Fruit fly (Drosophila melanogaster) whole organism, embryonic: Measurements from ENCODE around the gene CG9626.

ENCODE experiments used
- Atf3 ChIP-seq: fragments of 200-800 bp; sonication (Bioruptor generic); optimal IDR thresholded peaks from 3 replicates; lab custom pipeline; 2016; ENCODE audit warnings: missing biosample characterization, missing genetic modification characterization
- CG10654 ChIP-seq: fragments of 200-800 bp; sonication (Bioruptor generic); optimal IDR thresholded peaks from 2 replicates; lab custom pipeline; 2016; ENCODE audit warnings: missing biosample characterization, missing genetic modification characterization
- CG10959 ChIP-seq: fragments of 200-800 bp; sonication (Bioruptor generic); IDR thresholded peaks from 2 replicates; pipeline ENCODE4 v1.3.6; 2022; ENCODE audit warnings: missing biosample characterization, missing genetic modification characterization
- CG11504 ChIP-seq: fragments of 200-800 bp; sonication (Bioruptor generic); optimal IDR thresholded peaks from 3 replicates; lab custom pipeline; 2019; ENCODE audit warnings: missing biosample characterization, mild to moderate bottlenecking, missing genetic modification characterization, moderate library complexity
- CG13287 ChIP-seq: fragments of 200-800 bp; sonication (Bioruptor generic); IDR thresholded peaks from 2 replicates; pipeline ENCODE4 v1.3.6; 2022; ENCODE audit warnings: missing biosample characterization, missing genetic modification characterization; ENCODE audit not compliant: partially characterized antibody
- CG16863 ChIP-seq: fragments of 200-800 bp; sonication (Bioruptor generic); optimal IDR thresholded peaks from 3 replicates; lab custom pipeline; 2016; ENCODE audit warnings: missing biosample characterization, missing genetic modification characterization
- CG17186 ChIP-seq: fragments of 200-800 bp; sonication (Bioruptor generic); optimal IDR thresholded peaks from 3 replicates; lab custom pipeline; 2017; ENCODE audit warnings: missing biosample characterization, missing genetic modification reagents, missing genetic modification characterization
- CG17328 ChIP-seq: fragments of 200-800 bp; sonication (Bioruptor generic); IDR thresholded peaks from 2 replicates; pipeline ENCODE4 v1.3.6; 2022; ENCODE audit warnings: missing biosample characterization, missing genetic modification characterization
- CG17359 ChIP-seq: fragments of 200-800 bp; sonication (Bioruptor generic); optimal IDR thresholded peaks from 3 replicates; lab custom pipeline; 2018; ENCODE audit warnings: missing biosample characterization, mild to moderate bottlenecking, missing genetic modification characterization, moderate library complexity
- CG2120 ChIP-seq: fragments of 200-800 bp; sonication (Bioruptor generic); optimal IDR thresholded peaks from 3 replicates; lab custom pipeline; 2016; ENCODE audit warnings: missing biosample characterization, missing genetic modification characterization
- CG34224 ChIP-seq: fragments of 200-800 bp; sonication (Bioruptor generic); IDR thresholded peaks from 3 replicates; pipeline ENCODE4 v1.3.6; 2022; ENCODE audit warnings: missing biosample characterization, missing genetic modification characterization; ENCODE audit not compliant: partially characterized antibody
- CG34376 ChIP-seq: fragments of 200-800 bp; sonication (Bioruptor generic); optimal IDR thresholded peaks from 2 replicates; lab custom pipeline; 2018; ENCODE audit warnings: missing biosample characterization, mild to moderate bottlenecking, missing genetic modification characterization
- CG4282 ChIP-seq: fragments of 200-800 bp; sonication (Bioruptor generic); optimal IDR thresholded peaks from 2 replicates; lab custom pipeline; 2016; ENCODE audit warnings: missing biosample characterization, missing genetic modification characterization
- CG4360 ChIP-seq: fragments of 200-800 bp; sonication (Bioruptor generic); IDR thresholded peaks from 2 replicates; pipeline ENCODE4 v1.3.6; 2022; ENCODE audit warnings: missing biosample characterization, missing genetic modification characterization
- CG4707 ChIP-seq: fragments of 200-800 bp; sonication (Bioruptor generic); optimal IDR thresholded peaks from 2 replicates; lab custom pipeline; 2018; ENCODE audit warnings: missing biosample characterization, mild to moderate bottlenecking, missing genetic modification characterization, moderate library complexity
- CG6272 ChIP-seq: fragments of 200-800 bp; sonication (Bioruptor generic); IDR thresholded peaks from 2 replicates; pipeline ENCODE4 v1.3.6; 2022; ENCODE audit warnings: missing biosample characterization, missing genetic modification characterization
- CG6654 ChIP-seq: fragments of 200-800 bp; sonication (Bioruptor generic); optimal IDR thresholded peaks from 2 replicates; lab custom pipeline; 2017; ENCODE audit warnings: missing biosample characterization, mild to moderate bottlenecking, missing genetic modification characterization
- CG6683 ChIP-seq: fragments of 200-800 bp; sonication (Bioruptor generic); optimal IDR thresholded peaks from 2 replicates; lab custom pipeline; 2017; ENCODE audit warnings: missing biosample characterization, mild to moderate bottlenecking, missing genetic modification characterization, missing genetic modification reagents
- CG7745 ChIP-seq: fragments of 200-800 bp; sonication (Bioruptor generic); optimal IDR thresholded peaks from 2 replicates; lab custom pipeline; 2018; ENCODE audit warnings: missing biosample characterization, mild to moderate bottlenecking, missing genetic modification characterization, moderate library complexity
- CG9609 ChIP-seq: fragments of 200-800 bp; sonication (Bioruptor generic); optimal IDR thresholded peaks from 3 replicates; lab custom pipeline; 2016; ENCODE audit warnings: missing biosample characterization, missing genetic modification characterization
- CoRest ChIP-seq: fragments of 200-800 bp; sonication (Bioruptor generic); optimal IDR thresholded peaks from 3 replicates; lab custom pipeline; 2018; ENCODE audit warnings: missing biosample characterization, mild to moderate bottlenecking, missing genetic modification characterization, moderate library complexity
- Dad ChIP-seq: fragments of 200-800 bp; sonication (Bioruptor generic); optimal IDR thresholded peaks from 3 replicates; lab custom pipeline; 2016; ENCODE audit warnings: missing biosample characterization, missing genetic modification characterization
- Elba2 ChIP-seq: fragments of 200-800 bp; sonication (Bioruptor generic); optimal IDR thresholded peaks from 3 replicates; lab custom pipeline; 2016; ENCODE audit warnings: missing biosample characterization, missing genetic modification characterization
- Fer3 ChIP-seq: fragments of 200-800 bp; sonication (Bioruptor generic); optimal IDR thresholded peaks from 2 replicates; lab custom pipeline; 2018; ENCODE audit warnings: missing biosample characterization, mild to moderate bottlenecking, missing genetic modification characterization, moderate library complexity
- HLH54F ChIP-seq: fragments of 200-800 bp; sonication (Bioruptor generic); optimal IDR thresholded peaks from 3 replicates; lab custom pipeline; 2016; ENCODE audit warnings: missing biosample characterization, missing genetic modification characterization
- Hey ChIP-seq: fragments of 200-800 bp; sonication (Bioruptor generic); optimal IDR thresholded peaks from 3 replicates; lab custom pipeline; 2018; ENCODE audit warnings: missing biosample characterization, mild to moderate bottlenecking, missing genetic modification characterization
- Hsf ChIP-seq: fragments of 200-800 bp; sonication (Bioruptor generic); optimal IDR thresholded peaks from 3 replicates; lab custom pipeline; 2016; ENCODE audit warnings: missing biosample characterization, missing genetic modification characterization
- Kr ChIP-seq: fragments of 200-800 bp; sonication (Bioruptor generic); optimal IDR thresholded peaks from 2 replicates; lab custom pipeline; 2017; ENCODE audit warnings: missing biosample characterization, mild to moderate bottlenecking, missing genetic modification characterization
- Nf-YA ChIP-seq: fragments of 200-800 bp; sonication (Bioruptor generic); IDR thresholded peaks from 2 replicates; pipeline ENCODE4 v1.3.6; 2022; ENCODE audit warnings: missing biosample characterization, missing genetic modification characterization
- Pdp1 ChIP-seq, 2 experiments: fragments of 200-800 bp; sonication (Bioruptor generic); optimal IDR thresholded peaks; 3 replicates each; lab custom pipeline; 2016; ENCODE audit warnings: missing biosample characterization in 2 of 2, missing genetic modification characterization in 2 of 2, mild to moderate bottlenecking in 1 of 2, moderate library complexity in 1 of 2
- Ravus ChIP-seq: fragments of 200-800 bp; sonication (Bioruptor generic); IDR thresholded peaks from 2 replicates; pipeline ENCODE4 v1.3.6; 2022; ENCODE audit warnings: missing biosample characterization, missing genetic modification characterization
- Spps ChIP-seq: fragments of 200-800 bp; sonication (Bioruptor generic); optimal IDR thresholded peaks from 2 replicates; lab custom pipeline; 2018; ENCODE audit warnings: missing biosample characterization, mild to moderate bottlenecking, missing genetic modification characterization
- Taf1 ChIP-seq: fragments of 200-800 bp; sonication (Bioruptor generic); IDR thresholded peaks from 2 replicates; pipeline ENCODE4 v1.3.6; 2022; ENCODE audit warnings: missing biosample characterization, missing genetic modification characterization
- YL-1 ChIP-seq: fragments of 200-800 bp; sonication (Bioruptor generic); optimal IDR thresholded peaks from 3 replicates; lab custom pipeline; 2017; ENCODE audit warnings: missing biosample characterization, mild to moderate bottlenecking, missing genetic modification characterization
- abd-A ChIP-seq: fragments of 200-800 bp; sonication (Bioruptor generic); optimal IDR thresholded peaks from 3 replicates; lab custom pipeline; 2019; ENCODE audit warnings: missing biosample characterization, mild to moderate bottlenecking, missing genetic modification characterization, moderate library complexity
- ap ChIP-seq: fragments of 200-800 bp; sonication (Bioruptor generic); IDR thresholded peaks from 2 replicates; pipeline ENCODE4 v1.3.6; 2022; ENCODE audit warnings: missing biosample characterization, missing genetic modification characterization
- caup ChIP-seq: fragments of 200-800 bp; sonication (Bioruptor generic); optimal IDR thresholded peaks from 3 replicates; lab custom pipeline; 2017; ENCODE audit warnings: missing biosample characterization, mild to moderate bottlenecking, missing genetic modification characterization, moderate library complexity; ENCODE audit not compliant: severe bottlenecking
- dm ChIP-seq: fragments of 200-800 bp; sonication (Bioruptor generic); optimal IDR thresholded peaks from 3 replicates; lab custom pipeline; 2016; ENCODE audit warnings: missing biosample characterization, missing genetic modification characterization
- dmrt99B ChIP-seq: fragments of 200-800 bp; sonication (Bioruptor generic); optimal IDR thresholded peaks from 2 replicates; lab custom pipeline; 2018; ENCODE audit warnings: missing biosample characterization, mild to moderate bottlenecking, missing genetic modification characterization, moderate library complexity
- eve ChIP-seq, 2 experiments: fragments of >200 bp; optimal IDR thresholded peaks; 2 replicates each; lab custom pipeline; 2017; ENCODE audit warnings: missing biosample characterization in 2 of 2, missing genetic modification characterization in 2 of 2
- ham ChIP-seq: fragments of 200-800 bp; sonication (Bioruptor generic); IDR thresholded peaks from 2 replicates; pipeline ENCODE4 v1.3.6; 2022; ENCODE audit warnings: missing biosample characterization, missing genetic modification characterization
- kni ChIP-seq: fragments of 200-800 bp; sonication (Bioruptor generic); optimal IDR thresholded peaks from 3 replicates; lab custom pipeline; 2017; ENCODE audit warnings: mild to moderate bottlenecking, missing biosample characterization, missing genetic modification reagents, missing genetic modification characterization
- lbe ChIP-seq: fragments of 200-800 bp; sonication (Bioruptor generic); optimal IDR thresholded peaks from 2 replicates; lab custom pipeline; 2016; ENCODE audit warnings: missing biosample characterization, mild to moderate bottlenecking, missing genetic modification characterization
- org-1 ChIP-seq: fragments of 200-800 bp; sonication (Bioruptor generic); optimal IDR thresholded peaks from 2 replicates; lab custom pipeline; 2017; ENCODE audit warnings: missing biosample characterization, missing genetic modification characterization
- p53 ChIP-seq: fragments of 200-800 bp; sonication (Bioruptor generic); optimal IDR thresholded peaks from 2 replicates; lab custom pipeline; 2016; ENCODE audit warnings: missing biosample characterization, missing genetic modification characterization
- sisA ChIP-seq: fragments of 200-800 bp; sonication (Bioruptor generic); IDR thresholded peaks from 2 replicates; pipeline ENCODE4 v1.3.6; 2022; ENCODE audit warnings: missing biosample characterization, missing genetic modification characterization
- trem ChIP-seq: fragments of 200-800 bp; optimal IDR thresholded peaks from 3 replicates; lab custom pipeline; 2019; ENCODE audit warnings: missing biosample characterization, mild to moderate bottlenecking, missing genetic modification characterization, moderate library complexity
- tx ChIP-seq: fragments of 200-800 bp; sonication (Bioruptor generic); optimal IDR thresholded peaks from 2 replicates; lab custom pipeline; 2016; ENCODE audit warnings: missing biosample characterization, missing genetic modification characterization
- usp ChIP-seq: fragments of >200 bp; optimal IDR thresholded peaks from 2 replicates; lab custom pipeline; 2017; ENCODE audit warnings: missing biosample characterization, missing genetic modification characterization
- vvl ChIP-seq: fragments of 200-800 bp; sonication (Bioruptor generic); IDR thresholded peaks from 2 replicates; pipeline ENCODE4 v1.3.6; 2022; ENCODE audit warnings: missing biosample characterization, missing genetic modification characterization
- wek ChIP-seq: fragments of 200-800 bp; sonication (Bioruptor generic); optimal IDR thresholded peaks from 3 replicates; lab custom pipeline; 2018; ENCODE audit warnings: missing biosample characterization, mild to moderate bottlenecking, missing genetic modification characterization, moderate library complexity
- zf30C ChIP-seq: fragments of 200-800 bp; sonication (Bioruptor generic); optimal IDR thresholded peaks from 3 replicates; lab custom pipeline; 2018; ENCODE audit warnings: missing biosample characterization, mild to moderate bottlenecking, missing genetic modification characterization

The CG9626 gene

DNA sequence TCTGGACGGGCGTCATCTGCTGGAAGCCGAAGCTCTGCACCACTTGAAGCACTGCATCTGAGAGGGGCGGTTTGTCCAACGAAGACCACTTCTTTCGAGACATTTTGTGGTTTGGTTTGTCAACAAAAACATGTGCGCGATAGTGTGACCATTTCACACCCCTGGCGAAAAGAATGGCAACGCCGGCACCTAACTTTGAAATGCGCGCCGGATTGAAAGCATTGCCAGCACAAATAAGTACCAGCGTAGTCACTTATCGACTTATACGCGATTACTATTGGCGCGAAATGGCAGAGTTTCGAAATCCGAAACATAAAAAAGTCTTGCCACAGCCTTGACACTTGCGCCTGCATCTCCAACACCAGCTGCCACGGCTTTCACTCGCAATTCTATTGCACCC lies 31.0 kb downstream of the CG9626 start, which contains the start of gene CG9630 (continued):
- TF ChIP-seq p53 (no peak), CoRest (tag; lab: Kevin White, UChicago) (peak; percentile 4), CG6654 (GFP tag; lab: Kevin White, UChicago) (no peak), ham (no peak), CG4360 (GFP tag; lab: Robert Waterston, UW) (no peak), CG17328 (GFP tag; lab: Robert Waterston, UW) (no peak), CG4282 (GFP tag; lab: Kevin White, UChicago) (no peak), ap (no peak), dm (peak; percentile 98), CG11504 (no peak), CG10654 (GFP tag; lab: Kevin White, UChicago) (no peak), CG7745 (no peak), tx (no peak), CG4707 (no peak), Atf3 (GFP tag; lab: Kevin White, UChicago) (no peak), Spps (no peak), kni (GFP tag; lab: Kevin White, UChicago) (no peak), CG34376 (no peak), abd-A (tag; lab: Kevin White, UChicago) (no peak), Nf-YA (GFP tag; lab: Robert Waterston, UW) (no peak), HLH54F (GFP tag; lab: Kevin White, UChicago) (no peak), Ravus (GFP tag; lab: Robert Waterston, UW) (no peak), lbe (no peak), Pdp1 (GFP tag; optimal IDR thresholded peaks at IDR 0.05; lab: Kevin White, UChicago) (no peak), eve (GFP tag; optimal IDR thresholded peaks at IDR 0.05; lab: Kevin White, UChicago) (no peak), CG34224 (peak; percentile 80), YL-1 (GFP tag; lab: Kevin White, UChicago) (peak; percentile 59), zf30C (GFP tag; lab: Kevin White, UChicago) (no peak), trem (tag; lab: Kevin White, UChicago) (peak; percentile 84), CG10959 (GFP tag; lab: Robert Waterston, UW) (no peak), caup (no peak), CG16863 (GFP tag; lab: Kevin White, UChicago) (no peak), Hey (tag; lab: Kevin White, UChicago) (no peak), org-1 (no peak), sisA (GFP tag; lab: Robert Waterston, UW) (no peak), CG9609 (no peak), CG6683 (no peak), Dad (GFP tag; lab: Kevin White, UChicago) (no peak), Hsf (GFP tag; lab: Kevin White, UChicago) (no peak), vvl (no peak), Fer3 (no peak), CG2120 (GFP tag; lab: Kevin White, UChicago) (no peak), Taf1 (GFP tag; lab: Robert Waterston, UW) (no peak), Elba2 (GFP tag; lab: Kevin White, UChicago) (peak; percentile 79), Kr (no peak), wek (GFP tag; lab: Kevin White, UChicago) (no peak), CG6272 (GFP tag; lab: Robert Waterston, UW) (no peak), CG17186 (GFP tag; lab: Kevin White, UChicago) (peak; percentile 93), usp (GFP tag; lab: Kevin White, UChicago) (no peak), CG13287 (GFP tag; lab: Robert Waterston, UW) (peak; percentile 80), dmrt99B (tag; lab: Kevin White, UChicago) (no peak), CG17359 (tag; lab: Kevin White, UChicago) (no peak)
